Fruit fly (Drosophila melanogaster) whole organism, wandering third instar larva: Measurements from ENCODE around the gene RpS17.

Source experiments
- Abd-B ChIP-seq: fragments of >200 bp; optimal IDR thresholded peaks from 2 replicates; lab custom pipeline; 2017; ENCODE audit warnings: missing biosample characterization, missing genetic modification characterization
- CG32264 ChIP-seq: fragments of 200-800 bp; sonication (Bioruptor generic); optimal IDR thresholded peaks from 2 replicates; lab custom pipeline; 2016; ENCODE audit warnings: missing biosample characterization, missing genetic modification characterization
- CG9705 ChIP-seq: fragments of 200-800 bp; sonication (Bioruptor generic); optimal IDR thresholded peaks from 2 replicates; lab custom pipeline; 2018; ENCODE audit warnings: missing biosample characterization, mild to moderate bottlenecking, missing genetic modification characterization
- CrebA ChIP-seq: fragments of 200-800 bp; sonication (Bioruptor generic); optimal IDR thresholded peaks from 2 replicates; lab custom pipeline; 2016; ENCODE audit warnings: missing biosample characterization, mild to moderate bottlenecking, missing genetic modification characterization, borderline replicate concordance
- Dfd ChIP-seq: fragments of >200 bp; optimal IDR thresholded peaks from 2 replicates; lab custom pipeline; 2017; ENCODE audit warnings: missing biosample characterization, missing genetic modification characterization
- Dif ChIP-seq: fragments of 200-275, 200-300 bp; sonication (Bioruptor generic); optimal IDR thresholded peaks from 2 replicates; lab custom pipeline; 2018; ENCODE audit warnings: missing biosample characterization, missing genetic modification characterization; ENCODE audit not compliant: partially characterized antibody
- GATAd ChIP-seq: sonication (Bioruptor generic); optimal IDR thresholded peaks from 2 replicates; lab custom pipeline; 2016; ENCODE audit warnings: missing biosample characterization, missing genetic modification characterization
- HLH106 ChIP-seq: fragments of 200-800 bp; optimal IDR thresholded peaks from 3 replicates; lab custom pipeline; 2019; ENCODE audit warnings: missing biosample characterization, mild to moderate bottlenecking, missing genetic modification characterization, moderate library complexity
- Hnf4 ChIP-seq: fragments of 200-800 bp; sonication (Bioruptor generic); optimal IDR thresholded peaks from 2 replicates; lab custom pipeline; 2016; ENCODE audit warnings: missing biosample characterization, mild to moderate bottlenecking, missing genetic modification characterization
- Hr78 ChIP-seq: fragments of >200 bp; optimal IDR thresholded peaks from 2 replicates; lab custom pipeline; 2017; ENCODE audit warnings: missing biosample characterization, missing genetic modification characterization
- Hr83 ChIP-seq: fragments of 200-300 bp; sonication (Bioruptor generic); optimal IDR thresholded peaks from 2 replicates; lab custom pipeline; 2016; ENCODE audit warnings: missing biosample characterization, mild to moderate bottlenecking, missing genetic modification characterization, moderate library complexity; ENCODE audit not compliant: poor library complexity, severe bottlenecking
- Jra ChIP-seq: sonication (Bioruptor generic); optimal IDR thresholded peaks from 2 replicates; lab custom pipeline; 2016; ENCODE audit warnings: missing biosample characterization, missing genetic modification characterization
- Mio ChIP-seq: sonication (Bioruptor generic); optimal IDR thresholded peaks from 2 replicates; lab custom pipeline; 2016; ENCODE audit warnings: missing biosample characterization, missing genetic modification characterization
- Myc ChIP-seq: fragments of >200 bp; optimal IDR thresholded peaks from 2 replicates; lab custom pipeline; 2017
- N ChIP-seq: fragments of >200 bp; optimal IDR thresholded peaks from 2 replicates; lab custom pipeline; 2018; ENCODE audit warnings: missing biosample characterization, missing external identifiers, missing genetic modification characterization
- OdsH ChIP-seq: fragments of 200-800 bp; sonication (Bioruptor generic); optimal IDR thresholded peaks from 2 replicates; lab custom pipeline; 2016; ENCODE audit warnings: missing biosample characterization, mild to moderate bottlenecking, missing genetic modification characterization
- Rel ChIP-seq, 2 experiments: fragments of 200-800 bp; sonication (Bioruptor generic) in 1 of 2; optimal IDR thresholded peaks; 2 replicates in 1 of 2; 3 replicates in 1 of 2; lab custom pipeline; 2016 to 2019; ENCODE audit warnings: mild to moderate bottlenecking in 2 of 2, missing biosample characterization in 2 of 2, missing genetic modification characterization in 2 of 2, moderate library complexity in 1 of 2
- Sp1 ChIP-seq: fragments of 200-800 bp; sonication (Bioruptor generic); optimal IDR thresholded peaks from 3 replicates; lab custom pipeline; 2019; ENCODE audit warnings: missing biosample characterization, mild to moderate bottlenecking, missing genetic modification characterization, moderate library complexity
- Vsx2 ChIP-seq: fragments of 200-300, 225-300 bp; sonication (Bioruptor generic); optimal IDR thresholded peaks from 2 replicates; lab custom pipeline; 2018; ENCODE audit warnings: missing biosample characterization, missing genetic modification characterization; ENCODE audit not compliant: partially characterized antibody
- br ChIP-seq: fragments of 200-800 bp; sonication (Bioruptor generic); optimal IDR thresholded peaks from 2 replicates; lab custom pipeline; 2016; ENCODE audit warnings: missing biosample characterization, missing genetic modification characterization
- brk ChIP-seq: fragments of 200-800 bp; sonication (Bioruptor generic); optimal IDR thresholded peaks from 2 replicates; lab custom pipeline; 2016; ENCODE audit warnings: missing biosample characterization, mild to moderate bottlenecking, missing genetic modification characterization
- dl ChIP-seq, 2 experiments: fragments of 175-275, 200-275 bp in 1 of 2; fragments of 200-275 bp in 1 of 2; sonication (Bioruptor generic); optimal IDR thresholded peaks; lab custom pipeline; 2018; ENCODE audit warnings: mild to moderate bottlenecking in 2 of 2, missing biosample characterization in 2 of 2, missing genetic modification characterization in 2 of 2, moderate library complexity in 2 of 2; ENCODE audit not compliant: partially characterized antibody in 2 of 2, insufficient read depth in 1 of 2
- dmrt93B ChIP-seq: fragments of 200-800 bp; sonication (Bioruptor generic); optimal IDR thresholded peaks from 2 replicates; lab custom pipeline; 2018; ENCODE audit warnings: missing biosample characterization, mild to moderate bottlenecking, missing genetic modification characterization
- dsf ChIP-seq: sonication (Bioruptor generic); optimal IDR thresholded peaks from 2 replicates; lab custom pipeline; 2016; ENCODE audit warnings: missing biosample characterization, missing genetic modification characterization, borderline replicate concordance
- ey ChIP-seq: fragments of 200-800 bp; sonication (Bioruptor generic); optimal IDR thresholded peaks from 2 replicates; lab custom pipeline; 2016; ENCODE audit warnings: missing biosample characterization, missing genetic modification characterization
- foxo ChIP-seq, 2 experiments: fragments of 200-800 bp; sonication (Bioruptor generic); optimal IDR thresholded peaks; 2 replicates in 1 of 2; 3 replicates in 1 of 2; lab custom pipeline; 2016 to 2017; ENCODE audit warnings: missing biosample characterization in 2 of 2, missing genetic modification characterization in 2 of 2
- fru ChIP-seq: fragments of 200-800 bp; sonication (Bioruptor generic); optimal IDR thresholded peaks from 3 replicates; lab custom pipeline; 2016; ENCODE audit warnings: missing biosample characterization, mild to moderate bottlenecking, missing genetic modification characterization
- h ChIP-seq: fragments of 200-800 bp; sonication (Bioruptor generic); optimal IDR thresholded peaks from 3 replicates; lab custom pipeline; 2016; ENCODE audit warnings: missing biosample characterization, mild to moderate bottlenecking, missing genetic modification characterization
- jim ChIP-seq: fragments of 175-275, 200-325 bp; sonication (Bioruptor generic); optimal IDR thresholded peaks from 2 replicates; lab custom pipeline; 2016; ENCODE audit warnings: missing biosample characterization, mild to moderate bottlenecking, missing genetic modification characterization
- lola ChIP-seq: fragments of >200 bp; optimal IDR thresholded peaks from 2 replicates; lab custom pipeline; 2017; ENCODE audit warnings: missing biosample characterization, missing genetic modification characterization
- pan ChIP-seq: fragments of >200 bp; optimal IDR thresholded peaks from 2 replicates; lab custom pipeline; 2017
- psq ChIP-seq: fragments of 200-800 bp; sonication (Bioruptor generic); optimal IDR thresholded peaks from 3 replicates; lab custom pipeline; 2017; ENCODE audit warnings: missing biosample characterization, mild to moderate bottlenecking, missing genetic modification characterization, moderate library complexity
- rgr ChIP-seq: fragments of 200-800 bp; sonication (Bioruptor generic); optimal IDR thresholded peaks from 3 replicates; lab custom pipeline; 2016; ENCODE audit warnings: missing biosample characterization, mild to moderate bottlenecking, missing genetic modification characterization
- sage ChIP-seq: fragments of 200-800 bp; sonication (Bioruptor generic); optimal IDR thresholded peaks from 2 replicates; lab custom pipeline; 2016; ENCODE audit warnings: missing biosample characterization, mild to moderate bottlenecking, missing genetic modification characterization
- sv ChIP-seq: fragments of 200-800 bp; sonication (Bioruptor generic); optimal IDR thresholded peaks from 3 replicates; lab custom pipeline; 2016; ENCODE audit warnings: missing biosample characterization, missing genetic modification characterization
- tai ChIP-seq: sonication (Bioruptor generic); optimal IDR thresholded peaks from 2 replicates; lab custom pipeline; 2016; ENCODE audit warnings: missing biosample characterization, missing genetic modification characterization
- usp ChIP-seq: fragments of >200 bp; optimal IDR thresholded peaks from 2 replicates; lab custom pipeline; 2017; ENCODE audit warnings: missing biosample characterization, missing genetic modification characterization
- woc ChIP-seq: sonication (Bioruptor generic); optimal IDR thresholded peaks from 2 replicates; lab custom pipeline; 2016; ENCODE audit warnings: missing biosample characterization, mild to moderate bottlenecking, missing genetic modification characterization

The RpS17 gene

dm6 chr3L:9442625-9443282 lies 13.1 kb upstream of the RpS17 start, which contains the start of gene Srg3:
Gene Srg3, plus strand, starts transcription at chr3L:9443232.
- TF ChIP-seq psq (no peak), Myc (lab: Kevin White, UChicago) (no peak), sv (GFP tag; lab: Kevin White, UChicago) (no peak), Dif (no peak), jim (GFP tag; lab: Kevin White, UChicago) (no peak), Jra (GFP tag; lab: Kevin White, UChicago) (no peak), brk (GFP tag; lab: Kevin White, UChicago) (no peak), ey (GFP tag; lab: Kevin White, UChicago) (no peak), HLH106 (tag; lab: Kevin White, UChicago) (no peak), h (no peak), tai (GFP tag; lab: Kevin White, UChicago) (no peak), Hr83 (GFP tag; lab: Kevin White, UChicago) (no peak)

dm6 chr3L:9441907-9442479 lies 12.4 kb upstream of the RpS17 start, which contains the start of the genes Bet3 and Nf-YA:
Gene Bet3, minus strand, starts transcription at chr3L:9442267.
Gene Nf-YA, minus strand, starts transcription at chr3L:9442267.
- TF ChIP-seq Hnf4 (peak; percentile 34), GATAd (GFP tag; lab: Kevin White, UChicago) (no peak), lola (no peak), tai (GFP tag; lab: Kevin White, UChicago) (no peak), psq (no peak), jim (GFP tag; lab: Kevin White, UChicago) (no peak), dmrt93B (GFP tag; lab: Kevin White, UChicago) (no peak), woc (peak; percentile 41), Dif (no peak), rgr (GFP tag; lab: Kevin White, UChicago) (peak; percentile 58), Myc (lab: Kevin White, UChicago) (no peak), dsf (GFP tag; lab: Kevin White, UChicago) (peak; percentile 3), Sp1 (GFP tag; lab: Kevin White, UChicago) (peak; percentile 36), usp (GFP tag; lab: Kevin White, UChicago) (no peak), CrebA (no peak), brk (GFP tag; lab: Kevin White, UChicago) (no peak), pan (no peak), ey (GFP tag; lab: Kevin White, UChicago) (no peak), fru (GFP tag; lab: Kevin White, UChicago) (no peak), Rel (GFP tag; optimal IDR thresholded peaks at IDR 0.05; lab: Kevin White, UChicago) (no peak), Rel (tag; optimal IDR thresholded peaks at IDR 0.05; lab: Kevin White, UChicago) (peak; percentile 52), Vsx2 (GFP tag; lab: Kevin White, UChicago) (no peak), dl (GFP tag; optimal IDR thresholded peaks at IDR 0.05; lab: Kevin White, UChicago; ENCODE audit: insufficient read depth in 1 of 2, partially characterized antibody in 2 of 2) (no peak), h (peak; percentile 9), Jra (GFP tag; lab: Kevin White, UChicago) (peak; percentile 64), Dfd (GFP tag; lab: Kevin White, UChicago) (no peak), sv (GFP tag; lab: Kevin White, UChicago) (no peak), HLH106 (tag; lab: Kevin White, UChicago) (peak; percentile 39), foxo (GFP tag; optimal IDR thresholded peaks at IDR 0.05; lab: Kevin White, UChicago) (peak in 1 of 2 experiments; percentile 56), Mio (GFP tag; lab: Kevin White, UChicago) (no peak), OdsH (GFP tag; lab: Kevin White, UChicago) (no peak), CG9705 (no peak), N (no peak), Hr78 (GFP tag; lab: Kevin White, UChicago) (no peak), Abd-B (GFP tag; lab: Kevin White, UChicago) (no peak), sage (GFP tag; lab: Kevin White, UChicago) (no peak), br (GFP tag; lab: Kevin White, UChicago) (no peak), Hr83 (GFP tag; lab: Kevin White, UChicago) (peak; percentile 80), CG32264 (no peak)
